Worm (Caenorhabditis elegans) whole organism, L4/young adult: ENCODE data around the gene K02E7.12.

Experiments
- W03F9.2 ChIP-seq: fragments of 150-350 bp; optimal IDR thresholded peaks from 2 replicates; lab custom pipeline; 2014; ENCODE audit warnings: missing biosample characterization, missing genetic modification characterization
- dao-5 ChIP-seq: sonication (generic microtip); optimal IDR thresholded peaks from 2 replicates; lab custom pipeline; 2016; ENCODE audit warnings: missing genotype, missing genetic modification characterization, moderate library complexity, missing compliant biosample characterization
- him-1 ChIP-seq: sonication (generic microtip); optimal IDR thresholded peaks from 2 replicates; lab custom pipeline; 2016; ENCODE audit warnings: missing genotype, missing genetic modification reagents, missing genetic modification characterization, missing compliant biosample characterization

The K02E7.12 gene

ce11 chrII:1102209-1102608, 31.2 kb downstream of the K02E7.12 start:
- TF ChIP-seq him-1 (tag; lab: Kevin White, UChicago) = no peak
- TF ChIP-seq W03F9.2 (tag; lab: Kevin White, UChicago) = no peak
- no peak for TF ChIP-seq dao-5

ce11 chrII:1103484-1104100, 32.6 kb downstream of the K02E7.12 start:
- TF ChIP-seq him-1 (tag; lab: Kevin White, UChicago) (no peak), dao-5 (no peak), W03F9.2 (tag; lab: Kevin White, UChicago) (no peak)

ce11 chrII:1104409-1104808, 33.4 kb downstream of the K02E7.12 start, which contains the start of gene T13B5.9:
TSS of gene T13B5.9 (minus strand) at chrII:1104509.
- no peak for TF ChIP-seq W03F9.2 (tag; lab: Kevin White, UChicago)
- no peak for TF ChIP-seq him-1 (tag; lab: Kevin White, UChicago)
- no peak for TF ChIP-seq dao-5

- TF ChIP-seq W03F9.2 (tag; lab: Kevin White, UChicago) (no peak), him-1 (tag; lab: Kevin White, UChicago) (no peak), dao-5 (no peak)
Observed at ce11 chrII:1105291-1105690, 34.3 kb downstream of the K02E7.12 start.

DNA sequence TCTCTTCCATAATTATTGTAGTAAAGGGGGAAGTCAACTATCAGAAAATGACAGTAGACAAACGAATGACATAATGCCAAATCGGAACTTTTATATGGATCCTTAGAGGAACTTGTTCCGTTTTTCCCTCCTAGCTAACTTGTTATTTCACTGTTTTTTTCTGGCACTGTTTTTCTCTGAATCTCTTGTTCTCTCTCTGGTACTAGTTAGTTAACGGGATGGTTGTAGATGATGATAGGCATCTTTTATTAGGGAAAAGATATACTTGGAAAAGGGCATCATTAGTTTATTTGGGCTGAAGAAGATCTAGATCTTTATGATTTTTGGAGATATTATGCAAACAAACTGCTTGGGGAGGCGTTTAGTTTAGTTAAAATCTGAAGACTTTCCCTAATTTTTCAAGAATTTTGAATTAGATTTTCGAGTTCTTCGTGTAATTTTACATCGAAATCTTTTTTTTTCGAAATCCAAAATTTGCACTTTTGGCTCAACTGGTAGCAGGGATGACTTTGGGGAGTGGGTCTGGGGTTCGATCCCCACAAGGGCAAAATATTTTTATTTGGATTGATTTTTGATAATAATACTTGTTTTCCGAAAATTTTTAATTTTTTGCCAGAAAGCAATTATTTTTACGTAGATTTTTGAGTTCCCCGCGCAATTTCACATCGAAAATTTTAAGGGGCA, 36.1 kb downstream of the K02E7.12 start, which contains the start of gene col-40:
Gene col-40, minus strand, starts transcription at position 51 of the 684 bp plus-strand sequence.
- TF ChIP-seq W03F9.2 (tag; lab: Kevin White, UChicago) = no peak
- TF ChIP-seq him-1 (tag; lab: Kevin White, UChicago) = no peak

DNA sequence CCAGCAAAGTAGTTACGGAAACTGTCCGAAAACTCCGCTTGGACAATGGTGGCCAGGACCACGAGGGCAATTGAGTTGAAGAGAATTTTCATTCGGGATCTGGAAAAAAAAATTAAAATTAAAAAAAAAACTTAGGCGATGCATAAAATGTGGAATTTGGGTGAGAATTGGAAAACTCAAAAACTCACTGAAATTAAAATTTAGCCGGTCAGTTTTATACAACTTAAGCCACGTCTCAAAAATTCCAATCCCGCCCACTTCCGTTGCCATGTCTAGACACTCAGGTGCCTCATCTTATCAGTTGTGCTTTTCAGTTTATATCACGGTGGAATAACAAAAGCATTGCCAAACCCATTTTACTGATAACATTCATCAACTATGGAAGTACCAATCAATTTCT, 39.9 kb downstream of the K02E7.12 start, which contains the start of gene lips-11:
Gene lips-11, minus strand, starts transcription at position 101 of the 400 bp plus-strand sequence.
- TF ChIP-seq him-1 (tag; lab: Kevin White, UChicago) (no peak), dao-5 (no peak), W03F9.2 (tag; lab: Kevin White, UChicago) (no peak)

ce11 chrII:1114133-1114532, 43.2 kb downstream of the K02E7.12 start, which contains the start of gene lips-12:
TSS of gene lips-12 (minus strand) at chrII:1114233.
- TF ChIP-seq him-1 (tag; lab: Kevin White, UChicago) (no peak), dao-5 (no peak), W03F9.2 (tag; lab: Kevin White, UChicago) (no peak)

- no peak for TF ChIP-seq him-1 (tag; lab: Kevin White, UChicago)
- TF ChIP-seq W03F9.2 (tag; lab: Kevin White, UChicago) = no peak
- no peak for TF ChIP-seq dao-5
Observed at ce11 chrII:1116521-1116920, 45.5 kb downstream of the K02E7.12 start.

DNA sequence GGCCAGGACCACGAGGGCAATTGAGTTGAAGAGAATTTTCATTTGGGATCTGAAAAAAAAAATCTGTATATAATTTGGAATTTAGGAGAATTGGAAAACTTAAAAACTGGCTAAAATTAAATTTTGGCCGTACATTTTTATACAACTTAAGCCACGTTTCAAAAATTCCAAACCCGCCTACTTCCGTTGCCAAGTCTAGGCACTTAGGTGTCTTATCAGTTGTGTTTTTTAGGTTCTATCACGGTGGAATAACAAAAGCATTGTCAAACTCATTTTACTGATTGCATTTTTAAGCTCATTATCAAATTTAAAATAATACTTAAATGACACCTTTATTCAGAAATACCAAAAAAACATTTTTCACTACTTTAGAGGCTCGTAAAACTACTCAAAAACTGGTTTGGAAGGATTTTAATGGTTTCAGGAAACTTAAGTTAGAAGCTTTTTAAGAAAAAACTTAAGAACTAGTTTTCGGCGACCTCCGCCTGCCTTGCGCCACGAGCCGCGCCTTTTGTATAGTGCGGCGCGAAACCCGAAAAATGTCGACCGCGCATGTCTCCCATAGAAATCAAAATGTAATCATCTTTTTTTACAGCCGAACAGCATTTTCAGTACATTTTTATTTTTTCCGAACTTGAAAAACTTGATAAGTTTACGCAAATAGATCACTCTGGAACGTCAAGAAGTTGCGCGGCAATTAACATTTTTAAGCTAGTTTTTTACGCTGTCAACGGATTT, 47.2 kb downstream of the K02E7.12 start, which contains the start of gene lips-13:
Gene lips-13, minus strand, starts transcription at position 51 of the 738 bp plus-strand sequence.
- TF ChIP-seq him-1 (tag; lab: Kevin White, UChicago) (no peak), W03F9.2 (tag; lab: Kevin White, UChicago) (no peak), dao-5 (no peak)
